Fruit fly (Drosophila melanogaster): ENCODE data around the gene CG4709.

- no peak for TF ChIP-seq CG8478 (optimal IDR thresholded peaks at IDR 0.05)
- TF ChIP-seq CTCF (optimal IDR thresholded peaks at IDR 0.05) = no peak
Measured at dm6 chr2L:9954696-9955095, 571 bp downstream of the CG4709 start.

All from S2 (cell line).